Worm (Caenorhabditis elegans) whole organism, young adult: ENCODE measurements around the gene M28.9.

Experiments
- C17E4.6 ChIP-seq: fragments of 200-800 bp; sonication (Bioruptor generic); IDR thresholded peaks from 2 replicates; pipeline ENCODE4 v1.3.6; 2022; ENCODE audit warnings: missing genetic modification reagents, missing genetic modification characterization, missing compliant biosample characterization
- F37B4.10 ChIP-seq: fragments of 200-800 bp; sonication (Bioruptor generic); IDR thresholded peaks from 2 replicates; pipeline ENCODE4 v1.3.6; 2022; ENCODE audit warnings: missing genetic modification characterization, missing compliant biosample characterization
- F49E8.2 ChIP-seq: sonication (generic microtip); optimal IDR thresholded peaks from 3 replicates; lab custom pipeline; 2017; ENCODE audit warnings: missing genetic modification characterization, mild to moderate bottlenecking, missing compliant biosample characterization, antibody characterized with exemption, moderate library complexity; ENCODE audit not compliant: insufficient read depth
- F55B11.4 ChIP-seq: sonication (generic microtip); optimal IDR thresholded peaks from 2 replicates; lab custom pipeline; 2016; ENCODE audit warnings: missing compliant biosample characterization, missing genetic modification characterization, borderline replicate concordance; ENCODE audit not compliant: insufficient read depth
- T26A5.8 ChIP-seq: sonication (generic microtip); optimal IDR thresholded peaks from 2 replicates; lab custom pipeline; 2016; ENCODE audit warnings: missing genetic modification characterization, missing compliant biosample characterization
- Y53F4B.3 ChIP-seq: fragments of 200-800 bp; sonication (Bioruptor generic); IDR thresholded peaks from 2 replicates; pipeline ENCODE4 v1.3.6; 2022; ENCODE audit warnings: missing genetic modification reagents, missing genetic modification characterization, missing compliant biosample characterization
- Y56A3A.18 ChIP-seq: fragments of 200-800 bp; sonication (Bioruptor generic); IDR thresholded peaks from 2 replicates; pipeline ENCODE4 v1.3.6; 2022; ENCODE audit warnings: missing genetic modification reagents, missing genetic modification characterization, missing compliant biosample characterization
- Y79H2A.3 ChIP-seq: fragments of 200-800 bp; sonication (Bioruptor generic); conservative IDR thresholded peaks from 2 replicates; pipeline ENCODE4 v1.3.6; 2022; ENCODE audit warnings: missing genetic modification reagents, missing genetic modification characterization, missing compliant biosample characterization
- Y95B8A.8 ChIP-seq: fragments of 200-800 bp; sonication (Bioruptor generic); IDR thresholded peaks from 2 replicates; pipeline ENCODE4 v1.3.6; 2022; ENCODE audit warnings: missing genetic modification reagents, missing genetic modification characterization, missing compliant biosample characterization
- ZK185.1 ChIP-seq: sonication (generic microtip); optimal IDR thresholded peaks from 2 replicates; lab custom pipeline; 2016; ENCODE audit warnings: mild to moderate bottlenecking, missing genetic modification characterization, missing compliant biosample characterization; ENCODE audit not compliant: poor library complexity, severe bottlenecking
- attf-3 ChIP-seq: fragments of 200-800 bp; sonication (Bioruptor generic); conservative IDR thresholded peaks from 2 replicates; pipeline ENCODE4 v1.3.6; 2022; ENCODE audit warnings: missing genetic modification reagents, missing genetic modification characterization, missing compliant biosample characterization
- ccch-3 ChIP-seq: fragments of 200-800 bp; sonication (Bioruptor generic); optimal IDR thresholded peaks from 2 replicates; lab custom pipeline; 2018; ENCODE audit warnings: mild to moderate bottlenecking, missing genetic modification characterization, missing compliant biosample characterization
- cebp-1 ChIP-seq, 2 experiments: fragments of 200-800 bp in 1 of 2; sonication (Bioruptor generic) in 1 of 2; sonication (generic microtip) in 1 of 2; IDR thresholded peaks in 1 of 2; optimal IDR thresholded peaks in 1 of 2; 2 replicates each; pipeline versions ENCODE4 v1.3.6 to Lab custom; 2017 to 2022; ENCODE audit warnings: missing compliant biosample characterization in 2 of 2, missing genetic modification characterization in 2 of 2, mild to moderate bottlenecking in 1 of 2, missing genetic modification reagents in 1 of 2, moderate library complexity in 1 of 2
- ceh-27 ChIP-seq: fragments of 200-800 bp; sonication (Bioruptor generic); optimal IDR thresholded peaks from 2 replicates; lab custom pipeline; 2018; ENCODE audit warnings: mild to moderate bottlenecking, missing genetic modification characterization, moderate library complexity, missing compliant biosample characterization
- ceh-79 ChIP-seq: sonication (generic microtip); optimal IDR thresholded peaks from 2 replicates; lab custom pipeline; 2017; ENCODE audit warnings: mild to moderate bottlenecking, missing genetic modification characterization, missing compliant biosample characterization
- egl-18 ChIP-seq: fragments of 200-800 bp; sonication (Bioruptor generic); IDR thresholded peaks from 2 replicates; pipeline ENCODE4 v1.3.6; 2022; ENCODE audit warnings: missing genetic modification reagents, missing genetic modification characterization, missing compliant biosample characterization
- egl-44 ChIP-seq: fragments of 200-800 bp; sonication (Bioruptor generic); IDR thresholded peaks from 2 replicates; pipeline ENCODE4 v1.3.6; 2022; ENCODE audit warnings: missing genetic modification reagents, missing genetic modification characterization, missing compliant biosample characterization
- egrh-3 ChIP-seq: fragments of 200-800 bp; sonication (Bioruptor generic); IDR thresholded peaks from 2 replicates; pipeline ENCODE4 v1.3.6; 2022; ENCODE audit warnings: missing genetic modification reagents, missing genetic modification characterization, missing compliant biosample characterization
- ekl-4 ChIP-seq: fragments of 200-800 bp; sonication (Bioruptor generic); IDR thresholded peaks from 2 replicates; pipeline ENCODE4 v1.3.6; 2022; ENCODE audit warnings: missing genetic modification reagents, missing genetic modification characterization, missing compliant biosample characterization
- ets-4 ChIP-seq: fragments of 200-800 bp; sonication (Bioruptor generic); optimal IDR thresholded peaks from 2 replicates; lab custom pipeline; 2018; ENCODE audit warnings: mild to moderate bottlenecking, missing genetic modification characterization, missing compliant biosample characterization
- hmg-1.2 ChIP-seq: fragments of 200-800 bp; sonication (Bioruptor generic); IDR thresholded peaks from 2 replicates; pipeline ENCODE4 v1.3.6; 2022; ENCODE audit warnings: missing genetic modification reagents, missing genetic modification characterization, missing compliant biosample characterization
- hmg-20 ChIP-seq: fragments of 200-800 bp; sonication (Bioruptor generic); IDR thresholded peaks from 2 replicates; pipeline ENCODE4 v1.3.6; 2022; ENCODE audit warnings: missing genetic modification reagents, missing genetic modification characterization, missing compliant biosample characterization
- lag-1 ChIP-seq: fragments of 200-800 bp; sonication (Bioruptor generic); IDR thresholded peaks from 2 replicates; pipeline ENCODE4 v1.3.6; 2022; ENCODE audit warnings: missing genetic modification reagents, missing genetic modification characterization, missing compliant biosample characterization
- lin-26 ChIP-seq: fragments of 200-800 bp; sonication (Bioruptor generic); IDR thresholded peaks from 2 replicates; pipeline ENCODE4 v1.3.6; 2022; ENCODE audit warnings: missing genetic modification reagents, missing genetic modification characterization, missing compliant biosample characterization
- lsl-1 ChIP-seq: fragments of 200-800 bp; sonication (Bioruptor generic); optimal IDR thresholded peaks from 2 replicates; lab custom pipeline; 2018; ENCODE audit warnings: mild to moderate bottlenecking, missing genetic modification characterization, moderate library complexity, missing compliant biosample characterization
- madf-10 ChIP-seq: sonication (generic microtip); optimal IDR thresholded peaks from 2 replicates; lab custom pipeline; 2016; ENCODE audit warnings: mild to moderate bottlenecking, missing genetic modification characterization, missing compliant biosample characterization
- madf-3 ChIP-seq: fragments of 200-800 bp; sonication (Bioruptor generic); IDR thresholded peaks from 2 replicates; pipeline ENCODE4 v1.3.6; 2022; ENCODE audit warnings: missing genetic modification reagents, missing genetic modification characterization, missing compliant biosample characterization
- madf-8 ChIP-seq: fragments of 200-800 bp; sonication (Bioruptor generic); conservative IDR thresholded peaks from 2 replicates; pipeline ENCODE4 v1.3.6; 2022; ENCODE audit warnings: missing genetic modification reagents, missing genetic modification characterization, missing compliant biosample characterization
- mcd-1 ChIP-seq: fragments of 200-800 bp; sonication (Bioruptor generic); IDR thresholded peaks from 2 replicates; pipeline ENCODE4 v1.3.6; 2022; ENCODE audit warnings: missing genetic modification reagents, missing genetic modification characterization, missing compliant biosample characterization
- mxl-1 ChIP-seq: sonication (generic microtip); optimal IDR thresholded peaks from 2 replicates; lab custom pipeline; 2016; ENCODE audit warnings: missing genetic modification characterization, missing compliant biosample characterization
- nfya-2 ChIP-seq: fragments of 200-800 bp; sonication (Bioruptor generic); IDR thresholded peaks from 2 replicates; pipeline ENCODE4 v1.3.6; 2022; ENCODE audit warnings: missing genetic modification reagents, missing genetic modification characterization, missing compliant biosample characterization
- nhr-179 ChIP-seq: sonication (generic microtip); optimal IDR thresholded peaks from 2 replicates; lab custom pipeline; 2016; ENCODE audit warnings: mild to moderate bottlenecking, missing genetic modification characterization, missing compliant biosample characterization
- nhr-27 ChIP-seq: fragments of 200-800 bp; sonication (Bioruptor generic); optimal IDR thresholded peaks from 2 replicates; lab custom pipeline; 2018; ENCODE audit warnings: mild to moderate bottlenecking, missing genetic modification characterization, moderate library complexity, missing compliant biosample characterization
- nhr-80 ChIP-seq: sonication (generic microtip); optimal IDR thresholded peaks from 2 replicates; lab custom pipeline; 2016; ENCODE audit warnings: missing genetic modification characterization, missing compliant biosample characterization
- nhr-90 ChIP-seq: sonication (generic microtip); optimal IDR thresholded peaks from 2 replicates; lab custom pipeline; 2016; ENCODE audit warnings: missing genotype, mild to moderate bottlenecking, missing genetic modification characterization, missing compliant biosample characterization
- pha-4 ChIP-seq: fragments of 150-350 bp; sonication (generic microtip); optimal IDR thresholded peaks from 2 replicates; lab custom pipeline; 2014; ENCODE audit warnings: missing biosample characterization, missing genetic modification reagents, missing genetic modification characterization
- snpc-1.1 ChIP-seq: sonication (generic microtip); optimal IDR thresholded peaks from 2 replicates; lab custom pipeline; 2017; ENCODE audit warnings: missing genetic modification characterization, mild to moderate bottlenecking, missing compliant biosample characterization, antibody characterized with exemption, moderate library complexity, missing genotype, missing genetic modification reagents; ENCODE audit not compliant: insufficient read depth
- snpc-3.4 ChIP-seq: sonication (generic microtip); optimal IDR thresholded peaks from 2 replicates; lab custom pipeline; 2017; ENCODE audit warnings: missing genetic modification characterization, mild to moderate bottlenecking, missing compliant biosample characterization, antibody characterized with exemption, moderate library complexity, missing genotype, missing genetic modification reagents
- tbp1 ChIP-seq: fragments of 200-800 bp; sonication (Bioruptor generic); optimal IDR thresholded peaks from 2 replicates; lab custom pipeline; 2018; ENCODE audit warnings: mild to moderate bottlenecking, missing genetic modification characterization, missing compliant biosample characterization
- tlf-1 ChIP-seq: fragments of 200-800 bp; sonication (Bioruptor generic); optimal IDR thresholded peaks from 2 replicates; lab custom pipeline; 2018; ENCODE audit warnings: mild to moderate bottlenecking, missing genetic modification characterization, missing compliant biosample characterization
- xnd-1 ChIP-seq: sonication (generic microtip); optimal IDR thresholded peaks from 2 replicates; lab custom pipeline; 2016; ENCODE audit warnings: missing genotype, missing genetic modification reagents, missing genetic modification characterization, missing compliant biosample characterization

M28.9 gene

DNA sequence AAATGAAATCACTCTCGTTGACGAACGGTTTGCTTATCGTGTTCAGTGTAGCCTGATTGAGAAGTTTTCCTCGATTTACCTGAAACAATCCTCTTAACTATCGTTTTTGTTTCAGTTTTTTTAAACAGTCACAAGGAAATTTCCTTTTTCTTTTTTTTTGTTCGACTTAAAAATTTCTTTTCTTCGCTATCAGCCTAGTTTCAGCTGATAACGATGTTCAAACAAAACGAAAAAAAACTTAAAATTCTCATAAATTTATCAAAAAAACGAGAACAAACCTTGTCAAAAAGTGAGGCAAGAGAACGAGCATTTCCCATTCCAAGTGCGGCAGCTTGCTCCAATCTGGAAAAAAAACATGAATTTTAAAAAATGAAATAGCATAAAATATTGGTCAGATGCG is 14.3 kb downstream of the M28.9 start:
- peak; percentile 72 for TF ChIP-seq nhr-80 (tag; lab: Kevin White, UChicago)
- no peak for TF ChIP-seq lsl-1

DNA sequence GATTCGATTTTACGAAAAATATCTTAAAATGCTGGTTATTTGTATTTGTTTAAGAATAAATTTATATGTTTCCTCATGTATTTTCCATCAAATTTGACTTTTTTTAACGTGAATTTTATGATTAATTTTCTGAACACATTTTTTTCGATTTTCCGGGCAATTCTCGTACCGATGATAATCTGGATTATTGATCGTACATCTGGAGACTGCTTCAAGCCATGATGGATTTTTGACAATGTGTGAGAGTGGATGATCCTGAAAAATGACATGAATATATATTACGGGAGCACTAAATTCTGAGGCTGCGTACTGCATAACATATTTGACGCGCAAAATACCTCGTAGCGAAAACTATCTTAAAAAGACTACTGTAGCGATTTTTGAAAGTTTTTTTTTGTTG is 15.2 kb downstream of the M28.9 start:
- TF ChIP-seq nhr-27 (tag; lab: Kevin White, UChicago) (no peak), Y95B8A.8 (GFP tag; lab: Robert Waterston, UW) (no peak), lin-26 (no peak), F55B11.4 (tag; lab: Kevin White, UChicago) (no peak), lag-1 (GFP tag; lab: Robert Waterston, UW) (no peak), mxl-1 (no peak), T26A5.8 (tag; lab: Kevin White, UChicago) (no peak), ZK185.1 (tag; lab: Kevin White, UChicago) (no peak), hmg-20 (GFP tag; lab: Robert Waterston, UW) (no peak)
- TF ChIP-seq, all 124 proteins: peak for 0

DNA sequence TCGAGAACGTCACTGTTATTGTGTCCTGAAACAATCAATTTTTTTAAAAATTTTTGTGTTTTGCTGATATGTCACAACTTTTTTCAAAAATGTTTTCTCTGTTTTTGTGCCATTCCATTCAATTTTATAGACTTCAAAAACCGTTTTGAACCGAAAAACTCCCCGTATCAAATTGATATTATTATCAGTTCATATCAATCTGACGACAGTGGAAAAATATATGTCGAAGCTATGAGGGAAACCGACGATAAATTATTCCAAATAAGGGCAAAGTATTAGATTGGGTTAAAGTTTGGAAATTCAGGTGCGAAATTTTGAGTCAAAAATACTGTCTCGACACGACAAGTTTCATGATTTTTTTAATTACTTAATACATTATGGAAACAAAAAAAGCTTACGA is 17.2 kb downstream of the M28.9 start:
- no peak for TF ChIP-seq nhr-27 (tag; lab: Kevin White, UChicago)
- peak; percentile 42 for TF ChIP-seq nhr-80 (tag; lab: Kevin White, UChicago)
- TF ChIP-seq Y53F4B.3, result no peak
- TF ChIP-seq, all 124 proteins: peak for 1

DNA sequence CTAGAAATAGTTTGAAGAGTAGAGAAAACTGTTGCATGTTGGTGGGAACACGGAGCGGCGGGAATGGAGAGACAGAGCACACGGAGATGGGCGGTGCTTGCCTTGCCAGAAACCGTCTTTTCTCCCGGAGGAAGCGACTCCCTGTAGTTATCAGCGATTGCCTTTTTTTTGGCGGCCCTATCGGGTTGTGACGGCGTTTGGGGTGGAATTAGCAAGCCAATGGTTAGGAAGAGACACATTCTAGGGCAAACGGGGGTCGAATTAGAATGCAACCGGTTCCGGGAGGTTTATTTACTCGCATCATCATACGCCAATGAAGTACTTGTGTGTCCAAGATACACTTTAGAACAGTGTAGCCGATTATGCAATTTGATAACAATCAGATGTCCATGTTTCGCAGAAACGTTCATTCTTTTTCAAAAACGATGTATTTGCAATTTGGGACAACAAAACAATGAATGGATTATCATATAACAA is 18.5 kb downstream of the M28.9 start, which contains the start of gene lact-3:
lact-3 (minus strand) TSS at position 51 of the 477 bp plus-strand sequence.
- TF ChIP-seq ets-4 (GFP tag; lab: Kevin White, UChicago) (no peak), lsl-1 (peak; percentile 23), tbp1 (peak; percentile 35), C17E4.6 (no peak), snpc-1.1 (tag; lab: Kevin White, UChicago) (no peak), snpc-3.4 (tag; lab: Kevin White, UChicago) (no peak), Y95B8A.8 (GFP tag; lab: Robert Waterston, UW) (0 out of 2 replicates have a peak, but pooled peaks have one; percentile 41), egl-18 (GFP tag; lab: Robert Waterston, UW) (no peak), Y79H2A.3 (GFP tag; lab: Robert Waterston, UW) (0 out of 2 replicates have a peak, but pooled peaks have one; percentile 38), nhr-80 (tag; lab: Kevin White, UChicago) (peak; percentile 67), madf-8 (GFP tag; lab: Robert Waterston, UW) (no peak; the same call in 1 of the 2 replicates), hmg-1.2 (peak; percentile 49), mcd-1 (GFP tag; lab: Robert Waterston, UW) (peak; percentile 43), attf-3 (no peak), nhr-179 (tag; lab: Kevin White, UChicago) (no peak), Y56A3A.18 (GFP tag; lab: Robert Waterston, UW) (peak; percentile 25; the same call in 1 of the 2 replicates), madf-3 (GFP tag; lab: Robert Waterston, UW) (peak; percentile 80; the same call in 1 of the 2 replicates), ekl-4 (GFP tag; lab: Robert Waterston, UW) (peak; percentile 71), egl-44 (GFP tag; lab: Robert Waterston, UW) (0 out of 2 replicates have a peak, but pooled peaks have one; percentile 13), nfya-2 (no peak), pha-4 (tag; lab: Kevin White, UChicago) (no peak), ccch-3 (GFP tag; lab: Kevin White, UChicago) (no peak), F49E8.2 (tag; lab: Kevin White, UChicago) (peak; percentile 70), ceh-79 (tag; lab: Kevin White, UChicago) (peak; percentile 23), xnd-1 (tag; lab: Kevin White, UChicago) (peak; percentile 37), ceh-27 (GFP tag; lab: Kevin White, UChicago) (no peak), tlf-1 (GFP tag; lab: Kevin White, UChicago) (peak; percentile 13), ZK185.1 (tag; lab: Kevin White, UChicago) (no peak), madf-10 (no peak), cebp-1 (GFP tag; IDR thresholded peaks at IDR 0.05; lab: Robert Waterston, UW) (no peak), cebp-1 (tag; optimal IDR thresholded peaks at IDR 0.05; lab: Kevin White, UChicago) (peak; percentile 38), nhr-90 (tag; lab: Kevin White, UChicago) (no peak), egrh-3 (GFP tag; lab: Robert Waterston, UW) (no peak), lag-1 (GFP tag; lab: Robert Waterston, UW) (no peak), F37B4.10 (GFP tag; lab: Robert Waterston, UW) (no peak)
